Worm (Caenorhabditis elegans) whole organism, L1 larva: ENCODE results near the gene insc-1.

ENCODE experiments used
- lsy-2 ChIP-seq, 2 experiments: fragments of 150-350 bp; optimal IDR thresholded peaks; 2 replicates each; lab custom pipeline; 2014; ENCODE audit warnings: missing biosample characterization in 2 of 2, missing genetic modification characterization in 2 of 2
- nhr-11 ChIP-seq: fragments of 150-350 bp; optimal IDR thresholded peaks from 2 replicates; lab custom pipeline; 2014; ENCODE audit warnings: missing biosample characterization, missing genetic modification characterization
- pax-3 ChIP-seq: fragments of 200-800 bp; sonication (Bioruptor generic); optimal IDR thresholded peaks from 2 replicates; lab custom pipeline; 2018; ENCODE audit warnings: mild to moderate bottlenecking, missing genetic modification characterization, moderate library complexity, missing compliant biosample characterization

ce11 chrII:7406438-7406837 is 47.7 kb downstream of the insc-1 start:
- TF ChIP-seq nhr-11 (tag; lab: Kevin White, UChicago) (no peak), pax-3 (no peak), lsy-2 (tag; optimal IDR thresholded peaks at IDR 0.05; lab: Kevin White, UChicago) (no peak)
